Fruit fly (Drosophila melanogaster) whole organism, embryonic: ENCODE results near the gene Rab3-GAP.

Experiments used
- BEAF-32 ChIP-seq: fragments of 200-800 bp; sonication (Bioruptor generic); optimal IDR thresholded peaks from 3 replicates; lab custom pipeline; 2017; ENCODE audit warnings: missing biosample characterization, missing genetic modification characterization, mild to moderate bottlenecking, moderate library complexity, missing genetic modification reagents
- CG10431 ChIP-seq: fragments of 200-800 bp; sonication (Bioruptor generic); optimal IDR thresholded peaks from 3 replicates; lab custom pipeline; 2018; ENCODE audit warnings: missing biosample characterization, mild to moderate bottlenecking, missing genetic modification characterization
- CG10462 ChIP-seq: fragments of 200-800 bp; sonication (Bioruptor generic); optimal IDR thresholded peaks from 2 replicates; lab custom pipeline; 2016; ENCODE audit warnings: missing biosample characterization, missing genetic modification characterization
- CG11398 ChIP-seq: fragments of 200-800 bp; sonication (Bioruptor generic); optimal IDR thresholded peaks from 2 replicates; lab custom pipeline; 2016; ENCODE audit warnings: missing biosample characterization, missing genetic modification characterization
- CG11504 ChIP-seq: fragments of 200-800 bp; sonication (Bioruptor generic); optimal IDR thresholded peaks from 3 replicates; lab custom pipeline; 2019; ENCODE audit warnings: missing biosample characterization, mild to moderate bottlenecking, missing genetic modification characterization, moderate library complexity
- CG1603 ChIP-seq: fragments of 200-800 bp; sonication (Bioruptor generic); optimal IDR thresholded peaks from 2 replicates; lab custom pipeline; 2019; ENCODE audit warnings: missing biosample characterization, mild to moderate bottlenecking, missing genetic modification characterization, moderate library complexity
- CG16863 ChIP-seq: fragments of 200-800 bp; sonication (Bioruptor generic); optimal IDR thresholded peaks from 3 replicates; lab custom pipeline; 2016; ENCODE audit warnings: missing biosample characterization, missing genetic modification characterization
- CG18476 ChIP-seq: fragments of 200-800 bp; sonication (Bioruptor generic); optimal IDR thresholded peaks from 2 replicates; lab custom pipeline; 2016; ENCODE audit warnings: missing biosample characterization, mild to moderate bottlenecking, missing genetic modification characterization
- CG2116 ChIP-seq: fragments of 200-800 bp; sonication (Bioruptor generic); optimal IDR thresholded peaks from 3 replicates; lab custom pipeline; 2018; ENCODE audit warnings: missing biosample characterization, mild to moderate bottlenecking, missing genetic modification characterization
- CG2678 ChIP-seq: fragments of 200-800 bp; sonication (Bioruptor generic); optimal IDR thresholded peaks from 3 replicates; lab custom pipeline; 2019; ENCODE audit warnings: missing biosample characterization, mild to moderate bottlenecking, missing genetic modification characterization, moderate library complexity
- CG2875 ChIP-seq: fragments of 200-800 bp; sonication (Bioruptor generic); optimal IDR thresholded peaks from 2 replicates; lab custom pipeline; 2017; ENCODE audit warnings: missing biosample characterization, mild to moderate bottlenecking, missing genetic modification characterization, missing genetic modification reagents
- CG3281 ChIP-seq: fragments of 200-800 bp; sonication (Bioruptor generic); optimal IDR thresholded peaks from 3 replicates; lab custom pipeline; 2017; ENCODE audit warnings: missing biosample characterization, mild to moderate bottlenecking, missing genetic modification characterization
- CG42726 ChIP-seq: fragments of 200-800 bp; sonication (Bioruptor generic); IDR thresholded peaks from 2 replicates; pipeline ENCODE4 v1.3.6; 2022; ENCODE audit warnings: missing biosample characterization, missing genetic modification characterization; ENCODE audit not compliant: partially characterized antibody
- CG4730 ChIP-seq: fragments of 200-800 bp; sonication (Bioruptor generic); IDR thresholded peaks from 2 replicates; pipeline ENCODE4 v1.3.6; 2022; ENCODE audit warnings: missing biosample characterization, missing genetic modification characterization
- CG6272 ChIP-seq: fragments of 200-800 bp; sonication (Bioruptor generic); IDR thresholded peaks from 2 replicates; pipeline ENCODE4 v1.3.6; 2022; ENCODE audit warnings: missing biosample characterization, missing genetic modification characterization
- CG7271 ChIP-seq: fragments of 200-800 bp; sonication (Bioruptor generic); optimal IDR thresholded peaks from 2 replicates; lab custom pipeline; 2018; ENCODE audit warnings: missing biosample characterization, mild to moderate bottlenecking, missing genetic modification characterization, moderate library complexity
- CG7745 ChIP-seq: fragments of 200-800 bp; sonication (Bioruptor generic); optimal IDR thresholded peaks from 2 replicates; lab custom pipeline; 2018; ENCODE audit warnings: missing biosample characterization, mild to moderate bottlenecking, missing genetic modification characterization, moderate library complexity
- CG7786 ChIP-seq: fragments of 200-800 bp; sonication (Bioruptor generic); optimal IDR thresholded peaks from 2 replicates; lab custom pipeline; 2016; ENCODE audit warnings: missing biosample characterization, missing genetic modification characterization
- CG8089 ChIP-seq: fragments of 200-800 bp; sonication (Bioruptor generic); optimal IDR thresholded peaks from 3 replicates; lab custom pipeline; 2016; ENCODE audit warnings: missing biosample characterization, missing genetic modification characterization
- CoRest ChIP-seq: fragments of 200-800 bp; sonication (Bioruptor generic); optimal IDR thresholded peaks from 3 replicates; lab custom pipeline; 2018; ENCODE audit warnings: missing biosample characterization, mild to moderate bottlenecking, missing genetic modification characterization, moderate library complexity
- E2f2 ChIP-seq: fragments of 200-800 bp; sonication (Bioruptor generic); IDR thresholded peaks from 2 replicates; pipeline ENCODE4 v1.3.6; 2022; ENCODE audit warnings: missing biosample characterization, missing genetic modification characterization
- HHEX ChIP-seq: fragments of 200-800 bp; sonication (Bioruptor generic); optimal IDR thresholded peaks from 3 replicates; lab custom pipeline; 2017; ENCODE audit warnings: missing biosample characterization, mild to moderate bottlenecking, missing genetic modification characterization, missing genetic modification reagents
- HLH54F ChIP-seq: fragments of 200-800 bp; sonication (Bioruptor generic); optimal IDR thresholded peaks from 3 replicates; lab custom pipeline; 2016; ENCODE audit warnings: missing biosample characterization, missing genetic modification characterization
- Hand ChIP-seq: fragments of 200-800 bp; sonication (Bioruptor generic); optimal IDR thresholded peaks from 2 replicates; lab custom pipeline; 2017; ENCODE audit warnings: mild to moderate bottlenecking, missing biosample characterization, missing genetic modification reagents, missing genetic modification characterization
- Hmr ChIP-seq: fragments of 200-800 bp; sonication (Bioruptor generic); optimal IDR thresholded peaks from 3 replicates; lab custom pipeline; 2017; ENCODE audit warnings: mild to moderate bottlenecking, missing biosample characterization, missing genetic modification reagents, missing genetic modification characterization
- Mad ChIP-seq: fragments of 200-800 bp; sonication (Bioruptor generic); optimal IDR thresholded peaks from 2 replicates; lab custom pipeline; 2016; ENCODE audit warnings: missing biosample characterization, missing genetic modification characterization
- Meics ChIP-seq: fragments of 200-800 bp; sonication (Bioruptor generic); optimal IDR thresholded peaks from 2 replicates; lab custom pipeline; 2017; ENCODE audit warnings: missing biosample characterization, mild to moderate bottlenecking, missing genetic modification characterization
- Mes4 ChIP-seq: fragments of 200-800 bp; sonication (Bioruptor generic); optimal IDR thresholded peaks from 2 replicates; lab custom pipeline; 2016; ENCODE audit warnings: missing biosample characterization, missing genetic modification characterization
- PHDP ChIP-seq: fragments of 200-800 bp; sonication (Bioruptor generic); optimal IDR thresholded peaks from 3 replicates; lab custom pipeline; 2018; ENCODE audit warnings: missing biosample characterization, mild to moderate bottlenecking, missing genetic modification characterization, moderate library complexity
- Poxn ChIP-seq: fragments of 200-800 bp; sonication (Bioruptor generic); IDR thresholded peaks from 2 replicates; pipeline ENCODE4 v1.3.6; 2022; ENCODE audit warnings: missing biosample characterization, missing genetic modification characterization
- Rx ChIP-seq: fragments of 200-800 bp; sonication (Bioruptor generic); IDR thresholded peaks from 2 replicates; pipeline ENCODE4 v1.3.6; 2022; ENCODE audit warnings: missing biosample characterization, missing genetic modification characterization
- Six4 ChIP-seq: fragments of 200-800 bp; sonication (Bioruptor generic); optimal IDR thresholded peaks from 2 replicates; lab custom pipeline; 2016; ENCODE audit warnings: missing biosample characterization, missing genetic modification characterization
- Sry-β ChIP-seq: fragments of 200-800 bp; sonication (Bioruptor generic); optimal IDR thresholded peaks from 2 replicates; lab custom pipeline; 2018; ENCODE audit warnings: missing biosample characterization, mild to moderate bottlenecking, missing genetic modification characterization, moderate library complexity
- al ChIP-seq: fragments of 200-800 bp; sonication (Bioruptor generic); IDR thresholded peaks from 2 replicates; pipeline ENCODE4 v1.3.6; 2022; ENCODE audit warnings: missing biosample characterization, missing genetic modification characterization
- amos ChIP-seq: fragments of 200-800 bp; sonication (Bioruptor generic); IDR thresholded peaks from 2 replicates; pipeline ENCODE4 v1.3.6; 2022; ENCODE audit warnings: missing biosample characterization, missing genetic modification characterization; ENCODE audit not compliant: partially characterized antibody
- bowl ChIP-seq: fragments of 200-800 bp; sonication (Bioruptor generic); IDR thresholded peaks from 2 replicates; pipeline ENCODE4 v1.3.6; 2022; ENCODE audit warnings: missing biosample characterization, missing genetic modification characterization
- btn ChIP-seq: fragments of 200-800 bp; sonication (Bioruptor generic); optimal IDR thresholded peaks from 2 replicates; lab custom pipeline; 2016; ENCODE audit warnings: missing biosample characterization, missing genetic modification characterization
- cad ChIP-seq: fragments of >200 bp; optimal IDR thresholded peaks from 2 replicates; lab custom pipeline; 2017; ENCODE audit warnings: missing biosample characterization, missing genetic modification characterization
- dati ChIP-seq: fragments of 200-800 bp; sonication (Bioruptor generic); IDR thresholded peaks from 2 replicates; pipeline ENCODE4 v1.3.6; 2022; ENCODE audit warnings: missing biosample characterization, missing genetic modification characterization
- emc ChIP-seq: fragments of 200-800 bp; sonication (Bioruptor generic); optimal IDR thresholded peaks from 2 replicates; lab custom pipeline; 2016; ENCODE audit warnings: missing biosample characterization, missing genetic modification characterization
- gem ChIP-seq: fragments of 200-800 bp; sonication (Bioruptor generic); optimal IDR thresholded peaks from 2 replicates; lab custom pipeline; 2019; ENCODE audit warnings: missing biosample characterization, mild to moderate bottlenecking, missing genetic modification characterization, moderate library complexity
- grn ChIP-seq: fragments of 200-800 bp; sonication (Bioruptor generic); optimal IDR thresholded peaks from 3 replicates; lab custom pipeline; 2017; ENCODE audit warnings: missing biosample characterization, missing genetic modification characterization
- gsb ChIP-seq: fragments of 200-800 bp; sonication (Bioruptor generic); IDR thresholded peaks from 2 replicates; pipeline ENCODE4 v1.3.6; 2022; ENCODE audit warnings: missing biosample characterization, missing genetic modification characterization
- gsb-n ChIP-seq: fragments of 200-800 bp; sonication (Bioruptor generic); optimal IDR thresholded peaks from 3 replicates; lab custom pipeline; 2018; ENCODE audit warnings: missing biosample characterization, mild to moderate bottlenecking, missing genetic modification characterization
- jumu ChIP-seq: fragments of 200-800 bp; sonication (Bioruptor generic); optimal IDR thresholded peaks from 3 replicates; lab custom pipeline; 2016; ENCODE audit warnings: missing biosample characterization, missing genetic modification characterization
- pfk ChIP-seq: fragments of 200-800 bp; sonication (Bioruptor generic); optimal IDR thresholded peaks from 2 replicates; lab custom pipeline; 2018; ENCODE audit warnings: missing biosample characterization, mild to moderate bottlenecking, missing genetic modification characterization, moderate library complexity
- sens ChIP-seq: fragments of 200-800 bp; sonication (Bioruptor generic); peaks from one replicate; lab custom pipeline; 2016; ENCODE audit warnings: missing biosample characterization, missing genetic modification characterization
- sim ChIP-seq: fragments of 200-800 bp; sonication (Bioruptor generic); IDR thresholded peaks from 2 replicates; pipeline ENCODE4 v1.3.6; 2022; ENCODE audit warnings: missing biosample characterization, missing genetic modification characterization
- sna ChIP-seq: fragments of 200-800 bp; sonication (Bioruptor generic); IDR thresholded peaks from 2 replicates; pipeline ENCODE4 v1.3.6; 2022; ENCODE audit warnings: missing biosample characterization, missing genetic modification characterization; ENCODE audit not compliant: partially characterized antibody
- stwl ChIP-seq: fragments of 200-800 bp; sonication (Bioruptor generic); optimal IDR thresholded peaks from 3 replicates; lab custom pipeline; 2018; ENCODE audit warnings: missing biosample characterization, mild to moderate bottlenecking, missing genetic modification characterization, moderate library complexity
- vvl ChIP-seq: fragments of 200-800 bp; sonication (Bioruptor generic); IDR thresholded peaks from 2 replicates; pipeline ENCODE4 v1.3.6; 2022; ENCODE audit warnings: missing biosample characterization, missing genetic modification characterization
- wdn ChIP-seq: fragments of 200-800 bp; sonication (Bioruptor generic); IDR thresholded peaks from 2 replicates; pipeline ENCODE4 v1.3.6; 2022; ENCODE audit warnings: missing biosample characterization, missing genetic modification characterization

Gene Rab3-GAP

DNA sequence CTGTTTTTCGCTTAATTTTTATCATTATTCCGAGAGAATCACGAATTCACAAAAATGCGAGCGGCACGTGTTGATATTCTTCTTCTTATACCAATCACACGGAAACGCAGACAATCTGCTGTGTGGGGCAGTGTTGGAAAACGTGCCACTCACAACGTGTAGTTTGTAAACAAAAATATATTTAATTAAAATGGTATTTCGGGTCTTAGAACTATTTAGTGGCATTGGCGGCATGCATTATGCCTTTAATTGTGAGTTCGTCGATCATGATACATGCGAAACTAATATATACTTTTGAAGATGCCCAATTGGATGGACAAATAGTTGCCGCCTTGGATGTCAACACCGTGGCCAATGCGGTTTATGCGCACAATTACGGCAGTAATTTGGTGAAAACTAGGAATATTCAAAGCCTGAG is 33.4 kb upstream of the Rab3-GAP start, which contains the start of the genes CG6712 and Mt2 (continued):
- TF ChIP-seq amos (GFP tag; lab: Robert Waterston, UW) (no peak), Hmr (GFP tag; lab: Kevin White, UChicago) (no peak), jumu (GFP tag; lab: Kevin White, UChicago) (no peak), emc (GFP tag; lab: Kevin White, UChicago) (no peak), stwl (tag; lab: Kevin White, UChicago) (peak; percentile 64), CG18476 (GFP tag; lab: Kevin White, UChicago) (no peak), HLH54F (GFP tag; lab: Kevin White, UChicago) (no peak), dati (no peak), sna (GFP tag; lab: Robert Waterston, UW) (no peak), Rx (GFP tag; lab: Robert Waterston, UW) (no peak), pfk (GFP tag; lab: Kevin White, UChicago) (no peak), CG3281 (GFP tag; lab: Kevin White, UChicago) (no peak), Six4 (GFP tag; lab: Kevin White, UChicago) (no peak), btn (GFP tag; lab: Kevin White, UChicago) (no peak), CG10462 (GFP tag; lab: Kevin White, UChicago) (no peak), HHEX (GFP tag; lab: Kevin White, UChicago) (no peak), Meics (GFP tag; lab: Kevin White, UChicago) (no peak), Mad (GFP tag; lab: Kevin White, UChicago) (no peak), CG7271 (tag; lab: Kevin White, UChicago) (no peak), CG6272 (no peak), gsb (GFP tag; lab: Robert Waterston, UW) (no peak), CG2116 (GFP tag; lab: Kevin White, UChicago) (no peak), CG2875 (GFP tag; lab: Kevin White, UChicago) (no peak), BEAF-32 (GFP tag; lab: Kevin White, UChicago) (peak; percentile 24), CG1603 (tag; lab: Kevin White, UChicago) (peak; percentile 26), CG4730 (no peak), CoRest (tag; lab: Kevin White, UChicago) (no peak), CG42726 (no peak), CG7786 (no peak), al (GFP tag; lab: Robert Waterston, UW) (no peak), Sry-β (no peak), Hand (GFP tag; lab: Kevin White, UChicago) (no peak), gsb-n (tag; lab: Kevin White, UChicago) (peak; percentile 37), wdn (no peak), E2f2 (GFP tag; lab: Robert Waterston, UW) (peak; percentile 45), grn (GFP tag; lab: Kevin White, UChicago) (no peak), sens (GFP tag; lab: Kevin White, UChicago) (peak; percentile 88), Poxn (GFP tag; lab: Robert Waterston, UW) (no peak), CG8089 (GFP tag; lab: Kevin White, UChicago) (no peak), CG2678 (tag; lab: Kevin White, UChicago) (no peak), cad (GFP tag; lab: Kevin White, UChicago) (no peak), Mes4 (GFP tag; lab: Kevin White, UChicago) (no peak), sim (GFP tag; lab: Robert Waterston, UW) (no peak), gem (tag; lab: Kevin White, UChicago) (no peak), PHDP (tag; lab: Kevin White, UChicago) (no peak), vvl (GFP tag; lab: Robert Waterston, UW) (no peak), CG16863 (GFP tag; lab: Kevin White, UChicago) (no peak), CG7745 (tag; lab: Kevin White, UChicago) (no peak), CG11504 (no peak), CG11398 (GFP tag; lab: Kevin White, UChicago) (no peak), CG10431 (GFP tag; lab: Kevin White, UChicago) (no peak), bowl (GFP tag; lab: Robert Waterston, UW) (no peak)
